Fruit fly (Drosophila melanogaster) whole organism, prepupa: ENCODE results near the gene Acp24A4.
A peak's percentile ranks its signal among the peaks of the same experiment; 100 is the strongest.

ENCODE experiments used
- CG11762 ChIP-seq: fragments of 200-800 bp; sonication (Bioruptor generic); optimal IDR thresholded peaks from 3 replicates; lab custom pipeline; 2016; ENCODE audit warnings: missing biosample characterization, missing genetic modification characterization; ENCODE audit not compliant: insufficient read depth
- CG6792 ChIP-seq: fragments of 200-800 bp; sonication (Bioruptor generic); optimal IDR thresholded peaks from 3 replicates; lab custom pipeline; 2016; ENCODE audit warnings: missing biosample characterization, missing genetic modification characterization
- CG6854 ChIP-seq: fragments of 200-800 bp; sonication (Bioruptor generic); optimal IDR thresholded peaks from 2 replicates; lab custom pipeline; 2017; ENCODE audit warnings: missing biosample characterization, mild to moderate bottlenecking, missing genetic modification characterization
- CG8319 ChIP-seq: fragments of 200-800 bp; sonication (Bioruptor generic); optimal IDR thresholded peaks from 3 replicates; lab custom pipeline; 2016; ENCODE audit warnings: missing biosample characterization, missing genetic modification characterization
- Eip78C ChIP-seq: fragments of 200-800 bp; sonication (Bioruptor generic); peaks from one replicate; lab custom pipeline; 2016; ENCODE audit warnings: missing biosample characterization, missing genetic modification characterization

DNA sequence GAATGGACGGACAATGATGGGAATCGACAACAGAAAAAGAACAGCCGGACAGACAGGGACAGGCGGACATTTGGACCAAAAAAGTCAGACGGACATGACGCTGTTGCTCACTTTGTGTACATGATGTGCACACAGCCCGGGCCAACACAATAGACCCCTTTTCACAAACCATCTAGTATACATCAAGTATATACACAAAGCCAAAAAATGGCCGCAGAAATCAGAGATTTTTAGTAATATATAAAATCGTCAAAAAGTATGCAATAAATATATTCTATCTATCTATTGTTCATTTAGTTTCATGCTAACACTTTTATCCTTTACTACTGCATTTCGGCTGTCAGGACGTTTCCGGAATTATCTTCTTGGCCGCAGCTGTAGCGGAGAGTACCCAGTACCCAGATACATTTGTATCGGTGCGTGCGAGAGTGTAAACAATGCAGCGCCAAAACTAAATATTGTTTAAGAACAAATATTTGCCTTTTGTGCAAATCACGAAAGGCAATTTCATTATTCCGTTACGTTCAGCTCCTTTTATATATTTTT lies 25.8 kb upstream of the Acp24A4 start:
- TF ChIP-seq CG11762 (GFP tag; lab: Kevin White, UChicago) = no peak
- TF ChIP-seq CG6792 (GFP tag; lab: Kevin White, UChicago) = peak; percentile 22
- TF ChIP-seq Eip78C = peak; percentile 88
- TF ChIP-seq CG8319 (GFP tag; lab: Kevin White, UChicago) = no peak
- TF ChIP-seq CG6854 (GFP tag; lab: Kevin White, UChicago) = no peak
